Worm (Caenorhabditis elegans) whole organism, L1 larva: ENCODE data around the gene Y54G2A.19.

Source experiments
- C16A3.4 ChIP-seq: fragments of 150-350 bp; optimal IDR thresholded peaks from 2 replicates; lab custom pipeline; 2014; ENCODE audit warnings: missing biosample characterization, missing genetic modification characterization
- C34B4.2 ChIP-seq: sonication (generic microtip); optimal IDR thresholded peaks from 2 replicates; lab custom pipeline; 2017; ENCODE audit warnings: mild to moderate bottlenecking, missing genetic modification characterization, missing compliant biosample characterization
- F16B12.6 ChIP-seq: fragments of 150-350 bp; optimal IDR thresholded peaks from 2 replicates; lab custom pipeline; 2014; ENCODE audit warnings: missing biosample characterization, missing genetic modification characterization
- Y116A8C.19 ChIP-seq: sonication (generic microtip); optimal IDR thresholded peaks from 2 replicates; lab custom pipeline; 2016; ENCODE audit warnings: missing compliant biosample characterization, missing genetic modification characterization, borderline replicate concordance
- aha-1 ChIP-seq: fragments of 150-350 bp; optimal IDR thresholded peaks from 2 replicates; lab custom pipeline; 2014; ENCODE audit warnings: missing biosample characterization, missing genetic modification characterization
- ceh-63 ChIP-seq: fragments of 200-800 bp; sonication (Bioruptor generic); optimal IDR thresholded peaks from 2 replicates; lab custom pipeline; 2018; ENCODE audit warnings: mild to moderate bottlenecking, missing genetic modification characterization, missing compliant biosample characterization
- ceh-88 ChIP-seq: fragments of 200-800 bp; sonication (Bioruptor generic); IDR thresholded peaks from 2 replicates; pipeline ENCODE4 v1.3.6; 2022; ENCODE audit warnings: missing genetic modification characterization, missing compliant biosample characterization
- ces-1 ChIP-seq: fragments of 150-350 bp; optimal IDR thresholded peaks from 2 replicates; lab custom pipeline; 2014; ENCODE audit warnings: missing biosample characterization, missing genetic modification reagents, missing genetic modification characterization
- dpl-1 ChIP-seq, 3 experiments: fragments of 150-350 bp in 2 of 3; sonication (generic microtip) in 1 of 3; optimal IDR thresholded peaks; 2 replicates each; lab custom pipeline; 2014 to 2017; ENCODE audit warnings: missing biosample characterization in 3 of 3, missing genetic modification characterization in 3 of 3, missing genetic modification reagents in 3 of 3
- efl-1 ChIP-seq, 4 experiments: fragments of 150-350 bp; optimal IDR thresholded peaks in 3 of 4; peaks in 1 of 4; 1 replicate in 1 of 4; 2 replicates in 3 of 4; lab custom pipeline; 2014; ENCODE audit warnings: missing biosample characterization in 2 of 4, missing genetic modification characterization in 2 of 4, missing genetic modification reagents in 2 of 4
- egl-13 ChIP-seq: sonication (generic microtip); optimal IDR thresholded peaks from 2 replicates; lab custom pipeline; 2016; ENCODE audit warnings: missing genotype, missing genetic modification reagents, missing genetic modification characterization, missing compliant biosample characterization
- egl-27 ChIP-seq, 2 experiments: fragments of 150-350 bp in 1 of 2; sonication (generic microtip); optimal IDR thresholded peaks; 3 replicates each; lab custom pipeline; 2017 to 2018; ENCODE audit warnings: missing biosample characterization in 2 of 2, missing genetic modification characterization in 2 of 2, missing genetic modification reagents in 2 of 2
- elt-2 ChIP-seq: sonication (generic microtip); optimal IDR thresholded peaks from 2 replicates; lab custom pipeline; 2016; ENCODE audit warnings: missing genetic modification characterization, mild to moderate bottlenecking, inconsistent platforms, missing compliant biosample characterization, missing genetic modification reagents
- ets-5 ChIP-seq: fragments of 200-800 bp; sonication (Bioruptor generic); IDR thresholded peaks from 2 replicates; pipeline ENCODE4 v1.3.6; 2022; ENCODE audit warnings: missing genetic modification characterization, missing compliant biosample characterization
- fkh-10 ChIP-seq: sonication (generic microtip); optimal IDR thresholded peaks from 2 replicates; lab custom pipeline; 2017; ENCODE audit warnings: missing biosample characterization, missing genetic modification reagents, missing genetic modification characterization
- fkh-4 ChIP-seq: sonication (generic microtip); optimal IDR thresholded peaks from 2 replicates; lab custom pipeline; 2016; ENCODE audit warnings: missing compliant biosample characterization, missing genetic modification characterization, borderline replicate concordance
- fkh-8 ChIP-seq: sonication (generic microtip); optimal IDR thresholded peaks from 2 replicates; lab custom pipeline; 2016; ENCODE audit warnings: mild to moderate bottlenecking, missing genetic modification characterization, missing compliant biosample characterization
- grh-1 ChIP-seq: fragments of 200-800 bp; sonication (Bioruptor generic); IDR thresholded peaks from 2 replicates; pipeline ENCODE4 v1.3.6; 2022; ENCODE audit warnings: missing genetic modification reagents, missing genetic modification characterization, missing compliant biosample characterization
- hlh-17 ChIP-seq: fragments of 200-800 bp; sonication (Bioruptor generic); optimal IDR thresholded peaks from 2 replicates; lab custom pipeline; 2018; ENCODE audit warnings: missing genetic modification characterization, mild to moderate bottlenecking, missing compliant biosample characterization, moderate library complexity, borderline replicate concordance
- lin-15B ChIP-seq: fragments of 150-350 bp; sonication (generic microtip); optimal IDR thresholded peaks from 3 replicates; lab custom pipeline; 2014; ENCODE audit warnings: missing biosample characterization, missing genetic modification characterization
- lin-35 ChIP-seq, 2 experiments: fragments of 150-350 bp; optimal IDR thresholded peaks; 2 replicates each; lab custom pipeline; 2014; ENCODE audit warnings: missing biosample characterization in 2 of 2, missing genetic modification characterization in 2 of 2, missing genetic modification reagents in 2 of 2
- lin-39 ChIP-seq: fragments of 150-350 bp; optimal IDR thresholded peaks from 2 replicates; lab custom pipeline; 2014; ENCODE audit warnings: missing biosample characterization, missing genetic modification reagents, missing genetic modification characterization
- lir-3 ChIP-seq: sonication (generic microtip); optimal IDR thresholded peaks from 2 replicates; lab custom pipeline; 2016; ENCODE audit warnings: mild to moderate bottlenecking, missing genetic modification characterization, moderate library complexity, missing compliant biosample characterization; ENCODE audit not compliant: poor library complexity
- lsy-2 ChIP-seq, 2 experiments: fragments of 150-350 bp; optimal IDR thresholded peaks; 2 replicates each; lab custom pipeline; 2014; ENCODE audit warnings: missing biosample characterization in 2 of 2, missing genetic modification characterization in 2 of 2
- mab-9 ChIP-seq: fragments of 200-800 bp; sonication (Bioruptor generic); IDR thresholded peaks from 2 replicates; pipeline ENCODE4 v1.3.6; 2022; ENCODE audit warnings: missing genetic modification reagents, missing genetic modification characterization, missing compliant biosample characterization
- mdl-1 ChIP-seq, 2 experiments: fragments of 150-350 bp; optimal IDR thresholded peaks; 2 replicates each; lab custom pipeline; 2014 to 2017; ENCODE audit warnings: missing biosample characterization in 2 of 2, missing genetic modification characterization in 2 of 2, inconsistent platforms in 1 of 2
- mep-1 ChIP-seq: fragments of 150-350 bp; optimal IDR thresholded peaks from 2 replicates; lab custom pipeline; 2014; ENCODE audit warnings: missing biosample characterization, missing genetic modification characterization
- nhr-11 ChIP-seq: fragments of 150-350 bp; optimal IDR thresholded peaks from 2 replicates; lab custom pipeline; 2014; ENCODE audit warnings: missing biosample characterization, missing genetic modification characterization
- nhr-12 ChIP-seq: sonication (generic microtip); optimal IDR thresholded peaks from 2 replicates; lab custom pipeline; 2017; ENCODE audit warnings: missing biosample characterization, missing genetic modification characterization
- nhr-20 ChIP-seq: sonication (generic microtip); optimal IDR thresholded peaks from 2 replicates; lab custom pipeline; 2016; ENCODE audit warnings: mild to moderate bottlenecking, missing genetic modification characterization, missing compliant biosample characterization
- nhr-47 ChIP-seq: sonication (generic microtip); optimal IDR thresholded peaks from 2 replicates; lab custom pipeline; 2016; ENCODE audit warnings: mild to moderate bottlenecking, missing genetic modification characterization, moderate library complexity, missing compliant biosample characterization
- nhr-71 ChIP-seq: sonication (generic microtip); optimal IDR thresholded peaks from 2 replicates; lab custom pipeline; 2016; ENCODE audit warnings: mild to moderate bottlenecking, missing genetic modification characterization, moderate library complexity, missing compliant biosample characterization
- nhr-76 ChIP-seq: sonication (generic microtip); optimal IDR thresholded peaks from 2 replicates; lab custom pipeline; 2017; ENCODE audit warnings: missing biosample characterization, missing genetic modification characterization
- pag-3 ChIP-seq: sonication (generic microtip); optimal IDR thresholded peaks from 2 replicates; lab custom pipeline; 2017; ENCODE audit warnings: missing genetic modification characterization, mild to moderate bottlenecking, missing compliant biosample characterization, antibody characterized with exemption, borderline replicate concordance; ENCODE audit not compliant: insufficient read depth
- skn-1 ChIP-seq: fragments of 150-350 bp; optimal IDR thresholded peaks from 2 replicates; lab custom pipeline; 2014; ENCODE audit warnings: missing biosample characterization, missing genetic modification characterization
- snpc-4 ChIP-seq: fragments of 150-350 bp; optimal IDR thresholded peaks from 2 replicates; lab custom pipeline; 2014; ENCODE audit warnings: missing biosample characterization, missing genetic modification characterization
- snu-23 ChIP-seq: sonication (generic microtip); optimal IDR thresholded peaks from 2 replicates; lab custom pipeline; 2016; ENCODE audit warnings: missing genetic modification characterization, missing compliant biosample characterization
- sox-4 ChIP-seq: sonication (generic microtip); optimal IDR thresholded peaks from 2 replicates; lab custom pipeline; 2016; ENCODE audit warnings: missing genetic modification characterization, missing compliant biosample characterization
- sup-37 ChIP-seq: fragments of 200-800 bp; sonication (Bioruptor generic); optimal IDR thresholded peaks from 2 replicates; lab custom pipeline; 2018; ENCODE audit warnings: mild to moderate bottlenecking, missing genetic modification characterization, missing compliant biosample characterization
- unc-130 ChIP-seq: fragments of 150-350 bp; optimal IDR thresholded peaks from 2 replicates; lab custom pipeline; 2017; ENCODE audit warnings: missing biosample characterization, missing genetic modification characterization, inconsistent platforms
- unc-30 ChIP-seq: sonication (generic microtip); optimal IDR thresholded peaks from 2 replicates; lab custom pipeline; 2017; ENCODE audit warnings: missing biosample characterization, missing genetic modification characterization
- unc-86 ChIP-seq: sonication (generic microtip); optimal IDR thresholded peaks from 2 replicates; lab custom pipeline; 2016; ENCODE audit warnings: missing genetic modification characterization, missing compliant biosample characterization
- unc-98 ChIP-seq: fragments of 200-800 bp; sonication (Bioruptor generic); IDR thresholded peaks from 2 replicates; pipeline ENCODE4 v1.3.6; 2022; ENCODE audit warnings: missing genetic modification characterization, missing compliant biosample characterization
- zip-4 ChIP-seq: fragments of 200-800 bp; sonication (Bioruptor generic); optimal IDR thresholded peaks from 2 replicates; lab custom pipeline; 2018; ENCODE audit warnings: mild to moderate bottlenecking, missing genetic modification characterization, moderate library complexity, missing compliant biosample characterization
- ztf-11 ChIP-seq, 2 experiments: sonication (generic microtip); optimal IDR thresholded peaks; 2 replicates each; lab custom pipeline; 2016 to 2017; ENCODE audit warnings: missing genetic modification characterization in 2 of 2, missing biosample characterization in 1 of 2, missing compliant biosample characterization in 1 of 2

Gene Y54G2A.19

ce11 chrIV:2851625-2852024, 42.9 kb downstream of the Y54G2A.19 start:
- TF ChIP-seq egl-27 (tag; optimal IDR thresholded peaks at IDR 0.05; lab: Kevin White, UChicago) (no peak), pag-3 (tag; lab: Kevin White, UChicago) (no peak), ceh-63 (GFP tag; lab: Kevin White, UChicago) (no peak), fkh-4 (tag; lab: Kevin White, UChicago) (no peak), unc-86 (tag; lab: Kevin White, UChicago) (no peak), sup-37 (GFP tag; lab: Kevin White, UChicago) (no peak), nhr-20 (tag; lab: Kevin White, UChicago) (no peak), lin-15B (tag; lab: Kevin White, UChicago) (no peak), aha-1 (tag; lab: Kevin White, UChicago) (no peak), C16A3.4 (tag; lab: Kevin White, UChicago) (no peak), grh-1 (GFP tag; lab: Robert Waterston, UW) (no peak), Y116A8C.19 (tag; lab: Kevin White, UChicago) (no peak), fkh-10 (GFP tag; lab: Kevin White, UChicago) (no peak)
- TF ChIP-seq, all 84 proteins: peak for 0

ce11 chrIV:2850586-2850985, 43.9 kb downstream of the Y54G2A.19 start, which contains the start of gene clec-85:
Gene clec-85, plus strand, starts transcription at chrIV:2850886.
- TF ChIP-seq egl-13 (tag; lab: Kevin White, UChicago) (no peak), unc-98 (GFP tag; lab: Robert Waterston, UW) (no peak), nhr-47 (tag; lab: Kevin White, UChicago) (no peak), lsy-2 (tag; optimal IDR thresholded peaks at IDR 0.05; lab: Kevin White, UChicago) (no peak), pag-3 (tag; lab: Kevin White, UChicago) (no peak), sox-4 (tag; lab: Kevin White, UChicago) (no peak), ztf-11 (tag; optimal IDR thresholded peaks at IDR 0.05; lab: Kevin White, UChicago) (no peak), ceh-63 (GFP tag; lab: Kevin White, UChicago) (no peak), nhr-12 (no peak), lir-3 (no peak), snu-23 (no peak), elt-2 (tag; lab: Kevin White, UChicago) (no peak), C34B4.2 (tag; lab: Kevin White, UChicago) (no peak), fkh-8 (tag; lab: Kevin White, UChicago) (no peak), snpc-4 (no peak)

- no peak for TF ChIP-seq fkh-8 (tag; lab: Kevin White, UChicago)
- TF ChIP-seq ces-1 (GFP tag; lab: Kevin White, UChicago) = no peak
- no peak for TF ChIP-seq efl-1 (optimal IDR thresholded peaks at IDR 0.05; lab: Kevin White, UChicago)
- TF ChIP-seq efl-1 (GFP tag; optimal IDR thresholded peaks at IDR 0.05 in 1 of 2; lab: Kevin White, UChicago) = no peak
- no peak for TF ChIP-seq unc-130 (tag; lab: Kevin White, UChicago)
- no peak for TF ChIP-seq skn-1
- no peak for TF ChIP-seq mep-1 (tag; lab: Kevin White, UChicago)
- TF ChIP-seq nhr-71 = no peak
- no peak for TF ChIP-seq hlh-17 (GFP tag; lab: Kevin White, UChicago)
- TF ChIP-seq lsy-2 (tag; optimal IDR thresholded peaks at IDR 0.05; lab: Kevin White, UChicago) = no peak
- no peak for TF ChIP-seq nhr-76 (tag; lab: Kevin White, UChicago)
- TF ChIP-seq mab-9 (GFP tag; lab: Robert Waterston, UW) = no peak
- no peak for TF ChIP-seq pag-3 (tag; lab: Kevin White, UChicago)
These were observed 45.3 kb downstream of the Y54G2A.19 start for ce11 chrIV:2849269-2849668.

ce11 chrIV:2846264-2846663, 48.3 kb downstream of the Y54G2A.19 start, which contains the start of gene Y54G2A.40:
Gene Y54G2A.40, plus strand, starts transcription at chrIV:2846476.
- TF ChIP-seq C34B4.2 (tag; lab: Kevin White, UChicago) (no peak), elt-2 (tag; lab: Kevin White, UChicago) (no peak), lin-35 (GFP tag; optimal IDR thresholded peaks at IDR 0.05; lab: Kevin White, UChicago) (peak; percentile 29 to 56), zip-4 (GFP tag; lab: Kevin White, UChicago) (no peak), lin-39 (tag; lab: Kevin White, UChicago) (no peak), dpl-1 (GFP tag; optimal IDR thresholded peaks at IDR 0.05; lab: Kevin White, UChicago) (peak; percentile 3 to 70 (median 38)), lin-15B (tag; lab: Kevin White, UChicago) (no peak), unc-30 (no peak), nhr-71 (no peak), F16B12.6 (peak; percentile 77), lsy-2 (tag; optimal IDR thresholded peaks at IDR 0.05; lab: Kevin White, UChicago) (peak; percentile 32 to 64), mep-1 (tag; lab: Kevin White, UChicago) (peak; percentile 8), ceh-88 (GFP tag; lab: Robert Waterston, UW) (no peak), nhr-11 (tag; lab: Kevin White, UChicago) (no peak), mdl-1 (tag; optimal IDR thresholded peaks at IDR 0.05; lab: Kevin White, UChicago) (no peak), ets-5 (no peak)
